Fruit fly (Drosophila melanogaster): ENCODE data around the gene Prosbeta3.

Prosbeta3 gene

DNA sequence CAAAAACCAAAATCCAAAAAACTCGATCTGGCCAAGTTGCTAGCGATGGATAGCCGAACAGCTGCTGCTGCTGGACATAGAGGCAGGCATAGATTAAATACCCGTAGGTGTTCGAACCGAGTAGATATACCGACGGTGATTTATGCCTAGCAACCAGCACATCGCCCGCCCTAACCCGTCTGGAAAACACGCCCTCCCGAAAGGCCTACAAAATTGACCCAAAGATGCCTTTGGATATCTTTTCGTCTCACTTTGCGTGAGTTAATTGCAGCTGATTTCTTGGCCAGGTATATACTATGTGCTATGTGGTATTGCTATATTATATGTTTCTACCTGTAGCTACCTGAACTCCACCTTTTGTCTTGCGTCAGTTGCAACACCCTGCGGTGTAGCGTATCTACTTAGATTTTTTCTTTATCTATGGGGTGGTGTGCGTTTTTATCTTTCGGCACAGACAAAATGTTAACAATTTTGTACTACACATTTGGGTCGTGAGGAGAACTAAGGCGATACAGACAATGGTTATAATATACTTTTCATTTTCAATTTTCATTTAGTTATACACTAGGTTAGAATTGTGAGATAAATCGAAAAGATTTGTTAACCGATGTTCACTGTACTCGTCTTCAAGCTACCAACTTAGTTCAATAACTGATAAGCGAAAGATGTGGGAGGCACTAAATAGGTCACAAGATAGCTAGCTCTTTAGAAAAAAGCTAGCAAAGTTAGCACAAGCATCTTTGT is 24.2 kb upstream of the Prosbeta3 start:
- TF ChIP-seq CG15479 (GFP tag; optimal IDR thresholded peaks at IDR 0.05) (peak; percentile 98), CG32772 (GFP tag; IDR thresholded peaks at IDR 0.05) (no peak), chm (GFP tag; IDR thresholded peaks at IDR 0.05) (0 out of 2 replicates have a peak, but pooled peaks have one; percentile 29), gcm (GFP tag; optimal IDR thresholded peaks at IDR 0.05) (peak; percentile 3), zen (tag; optimal IDR thresholded peaks at IDR 0.05) (peak; percentile 74), Kr (GFP tag; optimal IDR thresholded peaks at IDR 0.05) (peak; percentile 37), CG10543 (GFP tag; optimal IDR thresholded peaks at IDR 0.05) (peak; percentile 3), CG13894 (tag; optimal IDR thresholded peaks at IDR 0.05) (peak; percentile 27), gfzf (GFP tag; optimal IDR thresholded peaks at IDR 0.05) (no peak), HmgD (GFP tag; optimal IDR thresholded peaks at IDR 0.05) (no peak), grn (GFP tag; optimal IDR thresholded peaks at IDR 0.05) (peak; percentile 11), pros (GFP tag; optimal IDR thresholded peaks at IDR 0.05) (peak; percentile 39), cad (GFP tag; optimal IDR thresholded peaks at IDR 0.05) (peak; percentile 59), Med (GFP tag) (peak; percentile 64), tll (GFP tag; optimal IDR thresholded peaks at IDR 0.05) (peak in 1 of 2 experiments; percentile 95), CG10366 (GFP tag; IDR thresholded peaks at IDR 0.05) (no peak), Dll (GFP tag; IDR thresholded peaks at IDR 0.05; ENCODE audit: partially characterized antibody) (0 out of 4 replicates have a peak, but pooled peaks have one; percentile 12), CG12769 (tag; optimal IDR thresholded peaks at IDR 0.05) (peak; percentile 56), CG8924 (tag; optimal IDR thresholded peaks at IDR 0.05) (peak; percentile 11), PHDP (tag; optimal IDR thresholded peaks at IDR 0.05) (no peak), CG4854 (GFP tag; optimal IDR thresholded peaks at IDR 0.05) (no peak), CG2199 (GFP tag; IDR thresholded peaks at IDR 0.05) (peak; percentile 64; the same call in 1 of the 3 replicates), tio (GFP tag; optimal IDR thresholded peaks at IDR 0.05) (no peak), exex (tag; optimal IDR thresholded peaks at IDR 0.05) (no peak), shn (GFP tag; optimal IDR thresholded peaks at IDR 0.05) (no peak), sens (GFP tag) (peak; percentile 63), kni (GFP tag; optimal IDR thresholded peaks at IDR 0.05) (peak; percentile 32), grau (tag; optimal IDR thresholded peaks at IDR 0.05) (peak; percentile 50)

DNA sequence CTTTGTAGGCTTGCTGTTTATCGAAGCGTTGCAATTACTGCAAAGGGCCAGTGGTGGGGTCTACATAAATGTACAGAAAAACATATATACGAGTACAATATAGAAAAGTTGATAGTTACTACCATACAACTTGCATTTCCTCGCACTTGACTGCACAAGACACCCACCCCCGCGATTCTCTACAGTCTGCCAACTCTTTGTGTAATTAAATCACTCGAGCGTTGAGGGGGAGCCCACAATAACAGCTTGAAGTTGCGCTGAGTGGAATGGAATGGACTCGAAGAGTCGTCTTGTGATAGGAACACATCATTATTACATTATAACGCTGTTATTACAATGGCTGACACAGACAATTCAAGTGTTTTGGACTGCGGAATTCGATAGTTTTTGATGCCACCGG is 23.4 kb upstream of the Prosbeta3 start:
- TF ChIP-seq sens (GFP tag) (peak; percentile 22), hth (optimal IDR thresholded peaks at IDR 0.05) (no peak), CG10274 (GFP tag; optimal IDR thresholded peaks at IDR 0.05) (no peak), CG12942 (GFP tag; optimal IDR thresholded peaks at IDR 0.05) (no peak), ara (GFP tag; IDR thresholded peaks at IDR 0.05) (no peak), Ets65A (GFP tag) (peak; percentile 77), sd (tag; optimal IDR thresholded peaks at IDR 0.05) (peak; percentile 16), z (GFP tag; IDR thresholded peaks at IDR 0.05) (peak; percentile 79), CG8478 (optimal IDR thresholded peaks at IDR 0.05) (no peak), CG16815 (GFP tag; optimal IDR thresholded peaks at IDR 0.05) (no peak), pros (GFP tag; optimal IDR thresholded peaks at IDR 0.05) (peak; percentile 71), Hmx (GFP tag; optimal IDR thresholded peaks at IDR 0.05) (no peak), vvl (GFP tag; IDR thresholded peaks at IDR 0.05) (no peak), Nf-YC (tag; optimal IDR thresholded peaks at IDR 0.05) (no peak), Camta (GFP tag; optimal IDR thresholded peaks at IDR 0.05) (no peak), lola (GFP tag; optimal IDR thresholded peaks at IDR 0.05) (no peak), D19B (GFP tag; optimal IDR thresholded peaks at IDR 0.05) (no peak), CG6689 (GFP tag; IDR thresholded peaks at IDR 0.05) (no peak), Adf1 (GFP tag; IDR thresholded peaks at IDR 0.05) (no peak), GATAe (GFP tag; conservative IDR thresholded peaks at IDR 0.05) (no peak), bcd (GFP tag; optimal IDR thresholded peaks at IDR 0.05) (no peak), CG17568 (GFP tag; optimal IDR thresholded peaks at IDR 0.05) (no peak), Pdp1 (GFP tag; optimal IDR thresholded peaks at IDR 0.05) (no peak), zen (tag; optimal IDR thresholded peaks at IDR 0.05) (no peak), Hr39 (optimal IDR thresholded peaks at IDR 0.05) (no peak), CG9215 (GFP tag; IDR thresholded peaks at IDR 0.05) (no peak)

All from whole organism, embryonic.